Worm (Caenorhabditis elegans): ENCODE results near the gene Y32G9A.12.

DNA sequence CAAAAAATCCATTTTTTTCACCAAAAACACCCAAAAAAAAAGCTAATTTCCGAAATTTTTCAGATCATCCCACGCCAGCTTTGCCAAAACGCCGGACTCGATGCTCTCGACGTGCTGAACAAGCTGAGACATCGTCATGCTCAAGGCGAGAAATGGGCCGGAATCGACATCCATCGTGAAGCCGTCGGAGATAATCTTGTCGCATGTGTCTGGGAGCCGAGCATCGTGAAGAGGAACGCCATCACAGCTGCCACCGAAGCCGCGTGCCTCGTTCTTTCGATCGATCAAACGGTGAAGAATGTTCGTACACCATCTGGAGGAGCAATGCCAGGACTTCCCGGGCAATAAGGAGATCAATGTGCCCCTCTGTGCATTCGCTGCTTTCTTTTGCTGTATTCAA, 45.2 kb downstream of the Y32G9A.12 start:
- no peak for TF ChIP-seq unc-42 (tag; optimal IDR thresholded peaks at IDR 0.05)
- no peak for TF ChIP-seq syd-9 (tag; optimal IDR thresholded peaks at IDR 0.05)
- no peak for TF ChIP-seq zip-5 (tag; optimal IDR thresholded peaks at IDR 0.05)
- TF ChIP-seq pqm-1 (tag; optimal IDR thresholded peaks at IDR 0.05), result no peak
- TF ChIP-seq sox-4 (tag; optimal IDR thresholded peaks at IDR 0.05), result no peak
- no peak for TF ChIP-seq lin-11 (tag; optimal IDR thresholded peaks at IDR 0.05)
- TF ChIP-seq ama-1 (optimal IDR thresholded peaks at IDR 0.05), result no peak
- TF ChIP-seq ceh-6 (GFP tag; optimal IDR thresholded peaks at IDR 0.05), result no peak
- TF ChIP-seq lim-6 (tag; optimal IDR thresholded peaks at IDR 0.05), result no peak
